Fruit fly (Drosophila melanogaster) whole organism, embryonic: ENCODE measurements around the gene fkh.

Experiments
- ATbp ChIP-seq: fragments of 200-800 bp; sonication (Bioruptor generic); optimal IDR thresholded peaks from 2 replicates; lab custom pipeline; 2017; ENCODE audit warnings: missing biosample characterization, mild to moderate bottlenecking, missing genetic modification characterization, missing genetic modification reagents
- Antp ChIP-seq: fragments of 200-800 bp; sonication (Bioruptor generic); optimal IDR thresholded peaks from 3 replicates; lab custom pipeline; 2016; ENCODE audit warnings: missing biosample characterization, missing genetic modification characterization
- Asciz ChIP-seq: fragments of 200-800 bp; sonication (Bioruptor generic); optimal IDR thresholded peaks from 2 replicates; lab custom pipeline; 2017; ENCODE audit warnings: missing biosample characterization, mild to moderate bottlenecking, missing genetic modification characterization, missing genetic modification reagents
- Bdp1 ChIP-seq: fragments of 200-800 bp; sonication (Bioruptor generic); optimal IDR thresholded peaks from 3 replicates; lab custom pipeline; 2016; ENCODE audit warnings: missing biosample characterization, missing genetic modification characterization
- CG10565 ChIP-seq: fragments of 200-800 bp; sonication (Bioruptor generic); optimal IDR thresholded peaks from 3 replicates; lab custom pipeline; 2016; ENCODE audit warnings: missing biosample characterization, mild to moderate bottlenecking, missing genetic modification characterization
- CG11456 ChIP-seq: fragments of 200-800 bp; sonication (Bioruptor generic); IDR thresholded peaks from 3 replicates; pipeline ENCODE4 v1.3.6; 2022; ENCODE audit warnings: missing biosample characterization, missing genetic modification characterization
- CG12942 ChIP-seq: fragments of 200-800 bp; sonication (Bioruptor generic); optimal IDR thresholded peaks from 3 replicates; lab custom pipeline; 2016; ENCODE audit warnings: missing biosample characterization, missing genetic modification characterization
- CG13123 ChIP-seq: fragments of 200-800 bp; sonication (Bioruptor generic); optimal IDR thresholded peaks from 2 replicates; lab custom pipeline; 2016; ENCODE audit warnings: missing biosample characterization, missing genetic modification characterization
- CG13424 ChIP-seq: fragments of 200-800 bp; sonication (Bioruptor generic); optimal IDR thresholded peaks from 2 replicates; lab custom pipeline; 2019; ENCODE audit warnings: missing biosample characterization, mild to moderate bottlenecking, missing genetic modification characterization, moderate library complexity
- CG15479 ChIP-seq: fragments of 200-800 bp; sonication (Bioruptor generic); optimal IDR thresholded peaks from 3 replicates; lab custom pipeline; 2019; ENCODE audit warnings: missing biosample characterization, mild to moderate bottlenecking, missing genetic modification characterization, moderate library complexity
- CG17361 ChIP-seq: fragments of 200-800 bp; sonication (Bioruptor generic); IDR thresholded peaks from 3 replicates; pipeline ENCODE4 v1.3.6; 2022; ENCODE audit warnings: missing biosample characterization, missing genetic modification characterization
- CG17612 ChIP-seq: fragments of 200-800 bp; sonication (Bioruptor generic); IDR thresholded peaks from 2 replicates; pipeline ENCODE4 v1.3.6; 2022; ENCODE audit warnings: missing biosample characterization, missing genetic modification characterization
- CG18619 ChIP-seq: fragments of 200-800 bp; sonication (Bioruptor generic); optimal IDR thresholded peaks from 3 replicates; lab custom pipeline; 2017; ENCODE audit warnings: missing biosample characterization, mild to moderate bottlenecking, missing genetic modification characterization
- CG3407 ChIP-seq: fragments of 200-800 bp; sonication (Bioruptor generic); optimal IDR thresholded peaks from 2 replicates; lab custom pipeline; 2018; ENCODE audit warnings: missing biosample characterization, mild to moderate bottlenecking, missing genetic modification characterization
- CG3847 ChIP-seq: fragments of 200-800 bp; sonication (Bioruptor generic); IDR thresholded peaks from 2 replicates; pipeline ENCODE4 v1.3.6; 2022; ENCODE audit warnings: missing biosample characterization, missing genetic modification characterization
- CG4404 ChIP-seq: fragments of 200-800 bp; sonication (Bioruptor generic); IDR thresholded peaks from 2 replicates; pipeline ENCODE4 v1.3.6; 2022; ENCODE audit warnings: missing biosample characterization, missing genetic modification characterization
- CG7357 ChIP-seq: fragments of 200-800 bp; sonication (Bioruptor generic); IDR thresholded peaks from 3 replicates; pipeline ENCODE4 v1.3.6; 2022; ENCODE audit warnings: missing biosample characterization, missing genetic modification characterization
- CG7786 ChIP-seq: fragments of 200-800 bp; sonication (Bioruptor generic); optimal IDR thresholded peaks from 2 replicates; lab custom pipeline; 2016; ENCODE audit warnings: missing biosample characterization, missing genetic modification characterization
- CG9215 ChIP-seq: fragments of 200-800 bp; sonication (Bioruptor generic); IDR thresholded peaks from 2 replicates; pipeline ENCODE4 v1.3.6; 2022; ENCODE audit warnings: missing biosample characterization, missing genetic modification characterization
- CG9932 ChIP-seq: fragments of 200-800 bp; sonication (Bioruptor generic); IDR thresholded peaks from 2 replicates; pipeline ENCODE4 v1.3.6; 2022; ENCODE audit warnings: missing biosample characterization, missing genetic modification characterization
- D19B ChIP-seq: fragments of 200-800 bp; sonication (Bioruptor generic); optimal IDR thresholded peaks from 2 replicates; lab custom pipeline; 2017; ENCODE audit warnings: missing biosample characterization, mild to moderate bottlenecking, missing genetic modification characterization
- Dp ChIP-seq: fragments of 200-800 bp; sonication (Bioruptor generic); optimal IDR thresholded peaks from 2 replicates; lab custom pipeline; 2018; ENCODE audit warnings: missing biosample characterization, mild to moderate bottlenecking, missing genetic modification characterization, moderate library complexity
- Fer2 ChIP-seq: fragments of 200-800 bp; sonication (Bioruptor generic); optimal IDR thresholded peaks from 2 replicates; lab custom pipeline; 2018; ENCODE audit warnings: missing biosample characterization, mild to moderate bottlenecking, missing genetic modification characterization, moderate library complexity
- Gsc ChIP-seq: fragments of 200-800 bp; sonication (Bioruptor generic); IDR thresholded peaks from 2 replicates; pipeline ENCODE4 v1.3.6; 2022; ENCODE audit warnings: missing biosample characterization, missing genetic modification characterization
- Gug ChIP-seq: fragments of 200-800 bp; sonication (Bioruptor generic); IDR thresholded peaks from 4 replicates; pipeline ENCODE4 v1.3.6; 2022; ENCODE audit warnings: missing biosample characterization, missing genetic modification characterization
- HmgZ ChIP-seq: fragments of 200-800 bp; sonication (Bioruptor generic); optimal IDR thresholded peaks from 2 replicates; lab custom pipeline; 2018; ENCODE audit warnings: missing biosample characterization, mild to moderate bottlenecking, missing genetic modification characterization
- MBD-R2 ChIP-seq: fragments of 200-800 bp; sonication (Bioruptor generic); IDR thresholded peaks from 2 replicates; pipeline ENCODE4 v1.3.6; 2022; ENCODE audit warnings: missing biosample characterization, missing genetic modification characterization
- Neu2 ChIP-seq: fragments of 200-800 bp; sonication (Bioruptor generic); optimal IDR thresholded peaks from 3 replicates; lab custom pipeline; 2016; ENCODE audit warnings: missing biosample characterization, missing genetic modification characterization, borderline replicate concordance
- Rfx ChIP-seq: fragments of 200-800 bp; sonication (Bioruptor generic); IDR thresholded peaks from 2 replicates; pipeline ENCODE4 v1.3.6; 2022; ENCODE audit warnings: missing biosample characterization, missing genetic modification characterization
- Sry-β ChIP-seq: fragments of 200-800 bp; sonication (Bioruptor generic); optimal IDR thresholded peaks from 2 replicates; lab custom pipeline; 2018; ENCODE audit warnings: missing biosample characterization, mild to moderate bottlenecking, missing genetic modification characterization, moderate library complexity
- Xbp1 ChIP-seq: fragments of 200-800 bp; sonication (Bioruptor generic); optimal IDR thresholded peaks from 3 replicates; lab custom pipeline; 2016; ENCODE audit warnings: missing biosample characterization, mild to moderate bottlenecking, missing genetic modification characterization
- Xrp1 ChIP-seq: fragments of 200-800 bp; sonication (Bioruptor generic); IDR thresholded peaks from 2 replicates; pipeline ENCODE4 v1.3.6; 2022; ENCODE audit warnings: missing biosample characterization, missing genetic modification characterization
- cg ChIP-seq: fragments of 200-800 bp; sonication (Bioruptor generic); optimal IDR thresholded peaks from 3 replicates; lab custom pipeline; 2019; ENCODE audit warnings: missing biosample characterization, mild to moderate bottlenecking, missing genetic modification characterization, moderate library complexity
- disco-r ChIP-seq: fragments of 200-800 bp; sonication (Bioruptor generic); optimal IDR thresholded peaks from 2 replicates; lab custom pipeline; 2016; ENCODE audit warnings: missing biosample characterization, missing genetic modification characterization
- hbn ChIP-seq: fragments of 200-800 bp; sonication (Bioruptor generic); IDR thresholded peaks from 2 replicates; pipeline ENCODE4 v1.3.6; 2022; ENCODE audit warnings: missing biosample characterization, missing genetic modification characterization; ENCODE audit not compliant: partially characterized antibody
- inv ChIP-seq: fragments of 200-800 bp; sonication (Bioruptor generic); IDR thresholded peaks from 2 replicates; pipeline ENCODE4 v1.3.6; 2022; ENCODE audit warnings: missing biosample characterization, missing genetic modification characterization; ENCODE audit not compliant: partially characterized antibody
- kah ChIP-seq: fragments of 200-800 bp; sonication (Bioruptor generic); optimal IDR thresholded peaks from 2 replicates; lab custom pipeline; 2018; ENCODE audit warnings: missing biosample characterization, mild to moderate bottlenecking, missing genetic modification characterization
- lmd ChIP-seq: fragments of 200-800 bp; sonication (Bioruptor generic); IDR thresholded peaks from 2 replicates; pipeline ENCODE4 v1.3.6; 2022; ENCODE audit warnings: missing biosample characterization, missing genetic modification characterization
- nmo ChIP-seq: fragments of 200-800 bp; sonication (Bioruptor generic); optimal IDR thresholded peaks from 2 replicates; lab custom pipeline; 2018; ENCODE audit warnings: missing biosample characterization, mild to moderate bottlenecking, missing genetic modification characterization, moderate library complexity
- pan ChIP-seq, 4 experiments: fragments of >200 bp in 3 of 4; fragments of 200-800 bp in 1 of 4; sonication (Bioruptor generic) in 1 of 4; optimal IDR thresholded peaks in 3 of 4; IDR thresholded peaks in 1 of 4; 2 replicates each; pipeline versions ENCODE4 v1.3.6 to Lab custom; 2017 to 2022; ENCODE audit warnings: missing biosample characterization in 2 of 4, missing genetic modification characterization in 2 of 4, mixed read lengths in 1 of 4
- pfk ChIP-seq: fragments of 200-800 bp; sonication (Bioruptor generic); optimal IDR thresholded peaks from 2 replicates; lab custom pipeline; 2018; ENCODE audit warnings: missing biosample characterization, mild to moderate bottlenecking, missing genetic modification characterization, moderate library complexity
- schlank ChIP-seq: fragments of 200-800 bp; sonication (Bioruptor generic); optimal IDR thresholded peaks from 2 replicates; lab custom pipeline; 2018; ENCODE audit warnings: missing biosample characterization, mild to moderate bottlenecking, missing genetic modification characterization
- slp2 ChIP-seq: fragments of 200-800 bp; sonication (Bioruptor generic); optimal IDR thresholded peaks from 2 replicates; lab custom pipeline; 2016; ENCODE audit warnings: missing biosample characterization, missing genetic modification characterization
- tgo ChIP-seq: fragments of 200-800 bp; sonication (Bioruptor generic); IDR thresholded peaks from 3 replicates; pipeline ENCODE4 v1.3.6; 2022; ENCODE audit warnings: missing biosample characterization, missing genetic modification characterization
- trh ChIP-seq: fragments of 200-800 bp; sonication (Bioruptor generic); optimal IDR thresholded peaks from 2 replicates; lab custom pipeline; 2016; ENCODE audit warnings: missing biosample characterization, missing genetic modification characterization
- unpg ChIP-seq: fragments of 200-800 bp; sonication (Bioruptor generic); optimal IDR thresholded peaks from 3 replicates; lab custom pipeline; 2018; ENCODE audit warnings: missing biosample characterization, mild to moderate bottlenecking, missing genetic modification characterization, moderate library complexity
- vnd ChIP-seq: fragments of 200-800 bp; sonication (Bioruptor generic); IDR thresholded peaks from 3 replicates; pipeline ENCODE4 v1.3.6; 2022; ENCODE audit warnings: missing biosample characterization, missing genetic modification characterization; ENCODE audit not compliant: partially characterized antibody
- zfh1 ChIP-seq: fragments of 200-800 bp; sonication (Bioruptor generic); IDR thresholded peaks from 3 replicates; pipeline ENCODE4 v1.3.6; 2022; ENCODE audit warnings: missing biosample characterization, missing genetic modification characterization

The fkh gene

DNA sequence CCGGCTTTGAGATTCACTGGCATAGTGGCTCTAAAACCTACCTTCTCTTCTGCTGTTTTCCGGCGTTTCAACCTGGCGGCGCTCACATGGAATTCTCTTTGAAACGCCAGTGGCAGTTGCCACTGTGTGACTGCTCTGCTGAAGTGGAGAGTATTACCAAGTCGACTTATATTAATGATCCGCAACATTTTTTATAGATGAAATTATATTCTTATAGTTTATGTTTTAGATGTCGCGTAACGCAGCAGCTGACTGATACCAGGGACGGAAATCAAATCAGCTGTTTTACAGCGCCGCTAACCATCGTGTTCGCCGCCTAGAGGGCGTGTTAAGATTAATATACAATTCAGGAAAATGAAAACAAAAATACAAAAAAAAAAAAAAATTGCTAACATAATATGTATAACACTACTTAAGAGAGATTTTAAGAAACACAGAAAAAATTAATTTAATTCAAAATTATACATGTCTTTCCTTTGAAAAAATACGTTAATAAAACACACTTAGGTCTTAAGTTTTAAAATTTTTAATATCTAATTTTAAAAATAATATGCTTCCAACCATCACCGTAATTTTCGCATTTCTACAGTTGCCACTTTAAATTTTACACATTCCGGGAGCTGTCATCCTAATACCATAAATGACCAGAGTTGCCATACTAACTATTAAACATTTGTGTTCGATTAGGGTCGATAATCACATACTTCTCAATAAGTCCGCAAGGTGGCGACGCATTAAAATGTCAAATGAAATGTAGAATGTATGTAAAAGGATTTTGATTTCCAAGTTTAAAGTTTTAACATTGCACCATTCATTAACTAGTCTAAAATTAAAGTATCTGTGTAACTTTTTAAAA lies 40.3 kb downstream of the fkh start, which contains the start of gene mIF2 (continued):
- TF ChIP-seq pan (optimal IDR thresholded peaks at IDR 0.05; lab: Kevin White, UChicago) (no peak), pan (GFP tag; optimal IDR thresholded peaks at IDR 0.05 in 1 of 2, IDR thresholded peaks at IDR 0.05 in 1 of 2) (peak in 1 of 2 experiments; percentile 35), CG17612 (no peak), Bdp1 (GFP tag; lab: Kevin White, UChicago) (no peak), trh (GFP tag; lab: Kevin White, UChicago) (no peak), pfk (no peak), CG7357 (GFP tag; lab: Robert Waterston, UW) (no peak), Xrp1 (GFP tag; lab: Robert Waterston, UW) (no peak), cg (GFP tag; lab: Kevin White, UChicago) (no peak), unpg (GFP tag; lab: Kevin White, UChicago) (no peak), tgo (GFP tag; lab: Robert Waterston, UW) (no peak), Dp (peak; percentile 8), schlank (tag; lab: Kevin White, UChicago) (no peak), vnd (GFP tag; lab: Robert Waterston, UW) (no peak; the same call in 2 of the 3 replicates), MBD-R2 (GFP tag; lab: Robert Waterston, UW) (peak; percentile 92), nmo (GFP tag; lab: Kevin White, UChicago) (peak; percentile 26), CG18619 (no peak), Rfx (GFP tag; lab: Robert Waterston, UW) (peak; percentile 39; the same call in 1 of the 2 replicates), Fer2 (tag; lab: Kevin White, UChicago) (no peak), Xbp1 (GFP tag; lab: Kevin White, UChicago) (peak; percentile 33), D19B (GFP tag; lab: Kevin White, UChicago) (no peak), kah (GFP tag; lab: Kevin White, UChicago) (no peak), lmd (no peak), CG3407 (no peak), hbn (GFP tag; lab: Robert Waterston, UW) (no peak), CG13424 (peak; percentile 11), Gsc (GFP tag; lab: Robert Waterston, UW) (no peak), Neu2 (no peak), CG9932 (GFP tag; lab: Robert Waterston, UW) (no peak; the same call in none of the 2 replicates), zfh1 (GFP tag; lab: Robert Waterston, UW) (no peak), CG11456 (GFP tag; lab: Robert Waterston, UW) (no peak), ATbp (no peak), CG10565 (no peak), CG4404 (no peak), CG12942 (peak; percentile 18), CG7786 (GFP tag; lab: Kevin White, UChicago) (no peak), Antp (GFP tag; lab: Kevin White, UChicago) (no peak), CG15479 (GFP tag; lab: Kevin White, UChicago) (no peak), HmgZ (tag; lab: Kevin White, UChicago) (peak; percentile 13), inv (GFP tag; lab: Robert Waterston, UW) (no peak), Asciz (GFP tag; lab: Kevin White, UChicago) (no peak), CG3847 (GFP tag; lab: Robert Waterston, UW) (peak; percentile 45; the same call in 1 of the 2 replicates), slp2 (GFP tag; lab: Kevin White, UChicago) (no peak), Gug (no peak), disco-r (GFP tag; lab: Kevin White, UChicago) (no peak), CG13123 (GFP tag; lab: Kevin White, UChicago) (no peak), CG9215 (GFP tag; lab: Robert Waterston, UW) (no peak), Sry-β (GFP tag; lab: Kevin White, UChicago) (no peak), CG17361 (peak; percentile 49; the same call in 2 of the 3 replicates)
